Worm (Caenorhabditis elegans) whole organism, early embryonic: ENCODE results near the gene F29F11.20.

Experiments
- B0310.2 ChIP-seq: sonication (generic microtip); optimal IDR thresholded peaks from 2 replicates; lab custom pipeline; 2016; ENCODE audit warnings: mild to moderate bottlenecking, missing genetic modification characterization, missing compliant biosample characterization
- F13C5.2 ChIP-seq: sonication (generic microtip); optimal IDR thresholded peaks from 2 replicates; lab custom pipeline; 2017; ENCODE audit warnings: mild to moderate bottlenecking, missing genetic modification characterization, inconsistent platforms, missing compliant biosample characterization
- ama-1 ChIP-seq: fragments of 150-350 bp; optimal IDR thresholded peaks from 2 replicates; lab custom pipeline; 2014
- ets-7 ChIP-seq: sonication (generic microtip); optimal IDR thresholded peaks from 2 replicates; lab custom pipeline; 2016; ENCODE audit warnings: missing genotype, missing genetic modification characterization, missing compliant biosample characterization
- flt-1 ChIP-seq: fragments of 200-800 bp; sonication (Bioruptor generic); IDR thresholded peaks from 2 replicates; pipeline ENCODE4 v1.3.6; 2022; ENCODE audit warnings: missing genetic modification characterization, missing compliant biosample characterization
- hmbx-1 ChIP-seq: sonication (generic microtip); optimal IDR thresholded peaks from 2 replicates; lab custom pipeline; 2016; ENCODE audit warnings: mild to moderate bottlenecking, missing genetic modification characterization, missing compliant biosample characterization
- scrt-1 ChIP-seq: fragments of 200-800 bp; sonication (Bioruptor generic); IDR thresholded peaks from 2 replicates; pipeline ENCODE4 v1.3.6; 2022; ENCODE audit warnings: missing genetic modification characterization, missing compliant biosample characterization
- sea-1 ChIP-seq: fragments of 200-800 bp; sonication (Bioruptor generic); conservative IDR thresholded peaks from 2 replicates; pipeline ENCODE4 v1.3.6; 2022; ENCODE audit warnings: missing genetic modification characterization, missing compliant biosample characterization
- tbx-37 ChIP-seq: fragments of 200-800 bp; sonication (Bioruptor generic); conservative IDR thresholded peaks from 2 replicates; pipeline ENCODE4 v1.3.6; 2022; ENCODE audit warnings: missing genetic modification reagents, missing genetic modification characterization, missing compliant biosample characterization
- tra-4 ChIP-seq: sonication (generic microtip); optimal IDR thresholded peaks from 2 replicates; lab custom pipeline; 2017; ENCODE audit warnings: missing genetic modification characterization, missing compliant biosample characterization

- TF ChIP-seq ama-1 (lab: Kevin White, UChicago) (no peak), scrt-1 (GFP tag; lab: Robert Waterston, UW) (no peak), B0310.2 (tag; lab: Kevin White, UChicago) (no peak), flt-1 (GFP tag; lab: Robert Waterston, UW) (no peak), sea-1 (GFP tag; lab: Robert Waterston, UW) (no peak), tbx-37 (GFP tag; lab: Robert Waterston, UW) (no peak), tra-4 (no peak), ets-7 (no peak), hmbx-1 (tag; lab: Kevin White, UChicago) (no peak), F13C5.2 (tag; lab: Kevin White, UChicago) (no peak)
Observed at ce11 chrV:10662000-10662399, 25.7 kb upstream of the F29F11.20 start.
